1 fruit fly cellular context compared by ENCODE assay signal in genomic region chr2L:16887660-16888573, dm6.
A peak's percentile ranks its signal among the peaks of the same experiment; 100 is the strongest.
TF ChIP-seq lines count a peak whose summit lies in the region.

Gene osi (minus strand): TSS chr2L:16887966.
Gene tweek (plus strand): TSS chr2L:16888490.

TF ChIP-seq in whole organism, embryonic, 481 proteins besides CTCF, POLR2A, EP300 and RAD21 (continued from another document and continues in another):
- TF ChIP-seq CG4404 (GFP tag; IDR thresholded peaks at IDR 0.05; lab: Robert Waterston, UW) (peak; percentile 53), CG11723 (GFP tag; optimal IDR thresholded peaks at IDR 0.05; lab: Kevin White, UChicago) (no peak), CG12769 (tag; optimal IDR thresholded peaks at IDR 0.05; lab: Kevin White, UChicago) (peak; percentile 25), dm (GFP tag; optimal IDR thresholded peaks at IDR 0.05; lab: Kevin White, UChicago) (peak; percentile 47), Tbp (GFP tag; optimal IDR thresholded peaks at IDR 0.05; lab: Kevin White, UChicago) (no peak), dysf (GFP tag; IDR thresholded peaks at IDR 0.05; lab: Robert Waterston, UW) (peak; percentile 52; the same call in 1 of the 3 replicates), kay (GFP tag; optimal IDR thresholded peaks at IDR 0.05; lab: Kevin White, UChicago) (peak; percentile 92), tup (GFP tag; optimal IDR thresholded peaks at IDR 0.05; lab: Kevin White, UChicago) (no peak), CHES-1-like (GFP tag; optimal IDR thresholded peaks at IDR 0.05; lab: Kevin White, UChicago) (no peak), br (optimal IDR thresholded peaks at IDR 0.05; lab: Kevin White, UChicago) (no peak), pum (GFP tag; optimal IDR thresholded peaks at IDR 0.05; lab: Kevin White, UChicago) (peak; percentile 44), Elba2 (GFP tag; optimal IDR thresholded peaks at IDR 0.05; lab: Kevin White, UChicago) (no peak), CG10565 (GFP tag; optimal IDR thresholded peaks at IDR 0.05; lab: Kevin White, UChicago) (no peak), nom (GFP tag; optimal IDR thresholded peaks at IDR 0.05; lab: Kevin White, UChicago) (no peak), bigmax (GFP tag; optimal IDR thresholded peaks at IDR 0.05; lab: Kevin White, UChicago) (no peak), lilli (GFP tag; optimal IDR thresholded peaks at IDR 0.05; lab: Kevin White, UChicago) (peak; percentile 66), Pdp1 (GFP tag; optimal IDR thresholded peaks at IDR 0.05; lab: Kevin White, UChicago) (peak; percentile 33 to 93), nau (GFP tag; optimal IDR thresholded peaks at IDR 0.05; lab: Kevin White, UChicago) (no peak), seq (GFP tag; IDR thresholded peaks at IDR 0.05; lab: Robert Waterston, UW) (no peak), row (GFP tag; IDR thresholded peaks at IDR 0.05; lab: Robert Waterston, UW) (peak; percentile 91), HmgD (GFP tag; optimal IDR thresholded peaks at IDR 0.05; lab: Kevin White, UChicago) (no peak), lbe (GFP tag; optimal IDR thresholded peaks at IDR 0.05; lab: Kevin White, UChicago) (peak; percentile 30), mam (GFP tag; optimal IDR thresholded peaks at IDR 0.05; lab: Kevin White, UChicago) (peak; percentile 63), Deaf1 (tag; optimal IDR thresholded peaks at IDR 0.05; lab: Kevin White, UChicago) (peak; percentile 3), CG2199 (GFP tag; IDR thresholded peaks at IDR 0.05; lab: Robert Waterston, UW) (peak; percentile 12; the same call in 1 of the 3 replicates), cas (GFP tag; IDR thresholded peaks at IDR 0.05; lab: Robert Waterston, UW) (no peak), ci (GFP tag; IDR thresholded peaks at IDR 0.05; lab: Robert Waterston, UW) (no peak), CG8290 (GFP tag; optimal IDR thresholded peaks at IDR 0.05; lab: Kevin White, UChicago) (peak; percentile 57), CG8290 (tag; optimal IDR thresholded peaks at IDR 0.05; lab: Kevin White, UChicago) (peak in 1 of 2 experiments; percentile 76), CG18476 (GFP tag; optimal IDR thresholded peaks at IDR 0.05; lab: Kevin White, UChicago) (peak; percentile 35), Hmx (GFP tag; optimal IDR thresholded peaks at IDR 0.05; lab: Kevin White, UChicago) (no peak), CG42726 (GFP tag; IDR thresholded peaks at IDR 0.05; lab: Robert Waterston, UW; ENCODE audit: partially characterized antibody) (peak; percentile 95), nmo (GFP tag; optimal IDR thresholded peaks at IDR 0.05; lab: Kevin White, UChicago) (peak; percentile 77), CG11696 (GFP tag; IDR thresholded peaks at IDR 0.05; lab: Robert Waterston, UW) (no peak), CG13424 (tag; optimal IDR thresholded peaks at IDR 0.05; lab: Kevin White, UChicago) (peak; percentile 75), caup (GFP tag; optimal IDR thresholded peaks at IDR 0.05; lab: Kevin White, UChicago; ENCODE audit: severe bottlenecking) (peak; percentile 27), E2f2 (GFP tag; IDR thresholded peaks at IDR 0.05; lab: Robert Waterston, UW) (peak; percentile 15; the same call in 1 of the 2 replicates), Max (GFP tag; optimal IDR thresholded peaks at IDR 0.05; lab: Kevin White, UChicago) (peak; percentile 46), onecut (GFP tag; IDR thresholded peaks at IDR 0.05; lab: Robert Waterston, UW) (no peak), MESR4 (GFP tag; optimal IDR thresholded peaks at IDR 0.05; lab: Kevin White, UChicago) (peak; percentile 82), H15 (GFP tag; IDR thresholded peaks at IDR 0.05; lab: Robert Waterston, UW) (0 out of 3 replicates have a peak, but pooled peaks have one; percentile 11), CG11093 (GFP tag; IDR thresholded peaks at IDR 0.05; lab: Robert Waterston, UW) (no peak), CG4328 (GFP tag; optimal IDR thresholded peaks at IDR 0.05; lab: Kevin White, UChicago) (no peak), Sry-δ (GFP tag; optimal IDR thresholded peaks at IDR 0.05; lab: Kevin White, UChicago) (peak; percentile 94), crc (GFP tag; optimal IDR thresholded peaks at IDR 0.05; lab: Kevin White, UChicago) (peak; percentile 21), CG1647 (GFP tag; optimal IDR thresholded peaks at IDR 0.05; lab: Kevin White, UChicago) (peak; percentile 10), CG11398 (GFP tag; optimal IDR thresholded peaks at IDR 0.05; lab: Kevin White, UChicago) (no peak), Nf-YC (tag; optimal IDR thresholded peaks at IDR 0.05; lab: Kevin White, UChicago) (no peak), sug (tag; optimal IDR thresholded peaks at IDR 0.05; lab: Kevin White, UChicago) (peak; percentile 57), CG1024 (GFP tag; IDR thresholded peaks at IDR 0.05; lab: Robert Waterston, UW) (peak; percentile 31; the same call in 1 of the 2 replicates), Adf1 (GFP tag; IDR thresholded peaks at IDR 0.05; lab: Robert Waterston, UW) (0 out of 2 replicates have a peak, but pooled peaks have one; percentile 14), scrt (GFP tag; optimal IDR thresholded peaks at IDR 0.05; lab: Kevin White, UChicago) (no peak), shn (GFP tag; optimal IDR thresholded peaks at IDR 0.05; lab: Kevin White, UChicago) (peak; percentile 28), slbo (GFP tag; IDR thresholded peaks at IDR 0.05; lab: Robert Waterston, UW) (peak; percentile 89), trem (tag; optimal IDR thresholded peaks at IDR 0.05; lab: Kevin White, UChicago) (peak; percentile 58), cwo (GFP tag; optimal IDR thresholded peaks at IDR 0.05; lab: Kevin White, UChicago) (peak; percentile 64), Meics (GFP tag; optimal IDR thresholded peaks at IDR 0.05; lab: Kevin White, UChicago) (no peak), pfk (GFP tag; optimal IDR thresholded peaks at IDR 0.05; lab: Kevin White, UChicago) (no peak), CG1792 (GFP tag; optimal IDR thresholded peaks at IDR 0.05; lab: Kevin White, UChicago) (no peak), D (optimal IDR thresholded peaks at IDR 0.05; lab: Kevin White, UChicago) (no peak), D (GFP tag; optimal IDR thresholded peaks at IDR 0.05; lab: Kevin White, UChicago) (peak; percentile 29), CG1529 (GFP tag; optimal IDR thresholded peaks at IDR 0.05; lab: Kevin White, UChicago) (no peak), Sry-β (GFP tag; optimal IDR thresholded peaks at IDR 0.05; lab: Kevin White, UChicago) (peak; percentile 69), tgo (GFP tag; IDR thresholded peaks at IDR 0.05; lab: Robert Waterston, UW) (peak; percentile 46; the same call in 1 of the 3 replicates), Dp (GFP tag; optimal IDR thresholded peaks at IDR 0.05; lab: Kevin White, UChicago) (peak; percentile 53), mld (GFP tag; IDR thresholded peaks at IDR 0.05; lab: Robert Waterston, UW; ENCODE audit: partially characterized antibody) (no peak; the same call in 1 of the 3 replicates), Bdp1 (GFP tag; optimal IDR thresholded peaks at IDR 0.05; lab: Kevin White, UChicago) (peak; percentile 5), ap (GFP tag; IDR thresholded peaks at IDR 0.05; lab: Robert Waterston, UW) (no peak), CG10366 (GFP tag; IDR thresholded peaks at IDR 0.05; lab: Robert Waterston, UW) (peak; percentile 21; the same call in 1 of the 2 replicates), Sin3A (optimal IDR thresholded peaks at IDR 0.05; lab: Kevin White, UChicago) (peak; percentile 61), Asciz (GFP tag; optimal IDR thresholded peaks at IDR 0.05; lab: Kevin White, UChicago) (no peak), zfh2 (GFP tag; optimal IDR thresholded peaks at IDR 0.05; lab: Kevin White, UChicago) (peak; percentile 60), ash1 (GFP tag; optimal IDR thresholded peaks at IDR 0.05; lab: Kevin White, UChicago) (no peak), fd96Cb (tag; optimal IDR thresholded peaks at IDR 0.05; lab: Kevin White, UChicago) (peak; percentile 40), sens-2 (GFP tag; IDR thresholded peaks at IDR 0.05; lab: Robert Waterston, UW) (no peak), zfh1 (GFP tag; IDR thresholded peaks at IDR 0.05; lab: Robert Waterston, UW) (no peak), CG7786 (GFP tag; optimal IDR thresholded peaks at IDR 0.05; lab: Kevin White, UChicago) (peak; percentile 29), CG12659 (GFP tag; optimal IDR thresholded peaks at IDR 0.05; lab: Kevin White, UChicago) (peak; percentile 65), CG9817 (tag; optimal IDR thresholded peaks at IDR 0.05; lab: Kevin White, UChicago) (peak; percentile 76), Xrp1 (GFP tag; IDR thresholded peaks at IDR 0.05; lab: Robert Waterston, UW) (no peak), esg (GFP tag; conservative IDR thresholded peaks at IDR 0.05; lab: Robert Waterston, UW) (peak; percentile 19; the same call in 1 of the 2 replicates), Nf-YB (GFP tag; optimal IDR thresholded peaks at IDR 0.05; lab: Kevin White, UChicago) (no peak), Ets97D (GFP tag; optimal IDR thresholded peaks at IDR 0.05; lab: Kevin White, UChicago) (no peak), ems (GFP tag; optimal IDR thresholded peaks at IDR 0.05; lab: Kevin White, UChicago) (peak; percentile 36), Hand (GFP tag; optimal IDR thresholded peaks at IDR 0.05; lab: Kevin White, UChicago) (peak; percentile 2), Dref (GFP tag; IDR thresholded peaks at IDR 0.05; lab: Robert Waterston, UW) (peak; percentile 40), vnd (GFP tag; IDR thresholded peaks at IDR 0.05; lab: Robert Waterston, UW; ENCODE audit: partially characterized antibody) (peak; percentile 87), abd-A (tag; optimal IDR thresholded peaks at IDR 0.05; lab: Kevin White, UChicago) (no peak), Mad (GFP tag; optimal IDR thresholded peaks at IDR 0.05; lab: Kevin White, UChicago) (no peak), NC2β (GFP tag; optimal IDR thresholded peaks at IDR 0.05; lab: Kevin White, UChicago) (peak; percentile 48), CG7987 (GFP tag; optimal IDR thresholded peaks at IDR 0.05; lab: Kevin White, UChicago) (no peak), CG6175 (GFP tag; IDR thresholded peaks at IDR 0.05; lab: Robert Waterston, UW) (no peak), tx (GFP tag; optimal IDR thresholded peaks at IDR 0.05; lab: Kevin White, UChicago) (peak; percentile 11), gce (GFP tag; IDR thresholded peaks at IDR 0.05; lab: Robert Waterston, UW) (no peak), CG32532 (GFP tag; IDR thresholded peaks at IDR 0.05; lab: Robert Waterston, UW) (peak; percentile 49), Stat92E (GFP tag; optimal IDR thresholded peaks at IDR 0.05; lab: Kevin White, UChicago) (no peak), NFAT (GFP tag; IDR thresholded peaks at IDR 0.05; lab: Robert Waterston, UW) (peak; percentile 84), tna (GFP tag; IDR thresholded peaks at IDR 0.05; lab: Robert Waterston, UW; ENCODE audit: partially characterized antibody) (peak; percentile 66), CG6854 (GFP tag; optimal IDR thresholded peaks at IDR 0.05; lab: Kevin White, UChicago) (no peak), oc (tag; optimal IDR thresholded peaks at IDR 0.05; lab: Kevin White, UChicago) (no peak), CG11456 (GFP tag; IDR thresholded peaks at IDR 0.05; lab: Robert Waterston, UW) (peak; percentile 68; the same call in 2 of the 3 replicates), CG6272 (GFP tag; IDR thresholded peaks at IDR 0.05; lab: Robert Waterston, UW) (peak; percentile 39), stwl (tag; optimal IDR thresholded peaks at IDR 0.05; lab: Kevin White, UChicago) (peak; percentile 34), CG10654 (GFP tag; optimal IDR thresholded peaks at IDR 0.05; lab: Kevin White, UChicago) (peak; percentile 28), ssp (GFP tag; IDR thresholded peaks at IDR 0.05; lab: Robert Waterston, UW) (peak; percentile 40), salm (tag; optimal IDR thresholded peaks at IDR 0.05; lab: Kevin White, UChicago) (no peak), Dad (GFP tag; optimal IDR thresholded peaks at IDR 0.05; lab: Kevin White, UChicago) (peak; percentile 10), h (optimal IDR thresholded peaks at IDR 0.05; lab: Kevin White, UChicago) (no peak), CG17385 (GFP tag; optimal IDR thresholded peaks at IDR 0.05; lab: Kevin White, UChicago) (peak; percentile 96), Side (GFP tag; optimal IDR thresholded peaks at IDR 0.05; lab: Kevin White, UChicago) (no peak), Med (GFP tag; lab: Kevin White, UChicago) (peak; percentile 82), ATbp (GFP tag; optimal IDR thresholded peaks at IDR 0.05; lab: Kevin White, UChicago) (no peak), sim (GFP tag; IDR thresholded peaks at IDR 0.05; lab: Robert Waterston, UW) (no peak), Aef1 (GFP tag; IDR thresholded peaks at IDR 0.05; lab: Robert Waterston, UW) (peak; percentile 57; the same call in 2 of the 3 replicates), gt (GFP tag; IDR thresholded peaks at IDR 0.05; lab: Robert Waterston, UW) (no peak), cg (GFP tag; optimal IDR thresholded peaks at IDR 0.05; lab: Kevin White, UChicago) (no peak), CG15601 (tag; optimal IDR thresholded peaks at IDR 0.05; lab: Kevin White, UChicago) (no peak), CG15479 (GFP tag; optimal IDR thresholded peaks at IDR 0.05; lab: Kevin White, UChicago) (no peak), CG16779 (GFP tag; IDR thresholded peaks at IDR 0.05; lab: Robert Waterston, UW) (0 out of 2 replicates have a peak, but pooled peaks have one; percentile 11), CG18619 (GFP tag; optimal IDR thresholded peaks at IDR 0.05; lab: Kevin White, UChicago) (peak; percentile 59), Blimp-1 (GFP tag; optimal IDR thresholded peaks at IDR 0.05; lab: Kevin White, UChicago) (no peak), CG11560 (tag; IDR thresholded peaks at IDR 0.05; lab: Robert Waterston, UW) (peak; percentile 57; the same call in 2 of the 3 replicates), CG18011 (GFP tag; optimal IDR thresholded peaks at IDR 0.05; lab: Kevin White, UChicago) (peak; percentile 4), CG2202 (tag; optimal IDR thresholded peaks at IDR 0.05; lab: Kevin White, UChicago) (no peak), org-1 (GFP tag; optimal IDR thresholded peaks at IDR 0.05; lab: Kevin White, UChicago) (no peak), CG10147 (GFP tag; optimal IDR thresholded peaks at IDR 0.05; lab: Kevin White, UChicago) (no peak), Rfx (GFP tag; IDR thresholded peaks at IDR 0.05; lab: Robert Waterston, UW) (peak; percentile 87), CG17328 (GFP tag; IDR thresholded peaks at IDR 0.05; lab: Robert Waterston, UW) (0 out of 2 replicates have a peak, but pooled peaks have one; percentile 8), CG14710 (tag; optimal IDR thresholded peaks at IDR 0.05; lab: Kevin White, UChicago) (peak; percentile 52), btn (GFP tag; optimal IDR thresholded peaks at IDR 0.05; lab: Kevin White, UChicago) (no peak), otp (GFP tag; IDR thresholded peaks at IDR 0.05; lab: Robert Waterston, UW) (no peak), CG12391 (tag; optimal IDR thresholded peaks at IDR 0.05; lab: Kevin White, UChicago) (peak; percentile 86), dpn (GFP tag; optimal IDR thresholded peaks at IDR 0.05; lab: Kevin White, UChicago) (peak; percentile 60 to 61)
